Worm (Caenorhabditis elegans) whole organism, late embryonic: ENCODE data around the gene nasp-1.

Experiments
- ama-1 ChIP-seq: fragments of 150-350 bp; optimal IDR thresholded peaks from 2 replicates; lab custom pipeline; 2014
- ceh-19 ChIP-seq: fragments of 200-800 bp; sonication (Bioruptor generic); optimal IDR thresholded peaks from 2 replicates; lab custom pipeline; 2018; ENCODE audit warnings: mild to moderate bottlenecking, missing genetic modification characterization, missing compliant biosample characterization
- dmd-4 ChIP-seq: sonication (generic microtip); optimal IDR thresholded peaks from 2 replicates; lab custom pipeline; 2016; ENCODE audit warnings: borderline replicate concordance, missing genetic modification characterization, missing compliant biosample characterization
- dve-1 ChIP-seq: sonication (generic microtip); optimal IDR thresholded peaks from 2 replicates; lab custom pipeline; 2017; ENCODE audit warnings: antibody characterized with exemption, mild to moderate bottlenecking, missing genetic modification characterization, missing compliant biosample characterization
- fax-1 ChIP-seq: sonication (generic microtip); optimal IDR thresholded peaks from 2 replicates; lab custom pipeline; 2016; ENCODE audit warnings: missing genotype, missing genetic modification characterization, missing compliant biosample characterization
- hlh-8 ChIP-seq: sonication (generic microtip); optimal IDR thresholded peaks from 2 replicates; lab custom pipeline; 2016; ENCODE audit warnings: missing genotype, missing genetic modification characterization, missing compliant biosample characterization
- pag-3 ChIP-seq: sonication (generic microtip); optimal IDR thresholded peaks from 2 replicates; lab custom pipeline; 2016; ENCODE audit warnings: missing compliant biosample characterization, missing genetic modification characterization, borderline replicate concordance
- ztf-16 ChIP-seq: sonication (generic microtip); optimal IDR thresholded peaks from 2 replicates; lab custom pipeline; 2017; ENCODE audit warnings: missing genetic modification characterization, missing compliant biosample characterization

ce11 chrII:11092413-11092812 lies 14.0 kb upstream of the nasp-1 start, which contains the start of gene rpl-42:
- TF ChIP-seq hlh-8 (tag; lab: Kevin White, UChicago) (no peak), dmd-4 (tag; lab: Kevin White, UChicago) (no peak), ceh-19 (GFP tag; lab: Kevin White, UChicago) (no peak), pag-3 (no peak), fax-1 (tag; lab: Kevin White, UChicago) (no peak), ztf-16 (no peak), dve-1 (tag; lab: Kevin White, UChicago) (no peak), ama-1 (lab: Kevin White, UChicago) (no peak)
